Worm (Caenorhabditis elegans): ENCODE data around the gene tbcb-1.
A peak's percentile ranks its signal among the peaks of the same experiment; 100 is the strongest.

The tbcb-1 gene

DNA sequence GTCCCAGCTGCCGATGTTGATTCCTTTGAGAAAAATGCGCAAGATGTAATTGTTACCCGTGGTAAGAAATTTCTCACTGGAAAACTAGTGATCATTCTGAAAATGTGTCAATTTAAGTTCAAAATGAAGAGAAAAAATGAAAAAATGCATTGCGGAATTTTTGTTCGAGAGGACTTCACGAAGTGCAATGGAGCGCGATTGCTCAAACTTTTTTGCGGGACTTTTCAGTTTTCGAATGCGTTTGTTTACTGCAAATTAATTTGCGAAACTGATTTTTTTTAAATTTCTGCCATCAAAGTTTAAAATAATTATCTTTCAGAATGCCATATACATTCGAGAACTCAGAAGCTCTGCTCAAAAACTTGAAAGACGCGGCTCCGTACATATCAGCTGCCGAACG, 23.4 kb upstream of the tbcb-1 start, which contains the start of the genes nuaf-1 and bir-2 (continued):
- no peak for TF ChIP-seq attf-4 (tag; optimal IDR thresholded peaks at IDR 0.05)
- TF ChIP-seq dve-1 (tag; optimal IDR thresholded peaks at IDR 0.05; ENCODE audit: insufficient read depth), result peak; percentile 52
- no peak for TF ChIP-seq nhr-102 (tag; optimal IDR thresholded peaks at IDR 0.05)
- TF ChIP-seq zip-11 (GFP tag; IDR thresholded peaks at IDR 0.05), result no peak
- no peak for TF ChIP-seq nhr-28 (tag; optimal IDR thresholded peaks at IDR 0.05)
- TF ChIP-seq gei-8 (GFP tag; optimal IDR thresholded peaks at IDR 0.05), result no peak
- TF ChIP-seq aly-2 (tag; optimal IDR thresholded peaks at IDR 0.05), result no peak
- no peak for TF ChIP-seq nhr-111 (GFP tag; optimal IDR thresholded peaks at IDR 0.05)
- peak in 1 of 2 experiments; percentile 65 for TF ChIP-seq lsy-2 (tag; optimal IDR thresholded peaks at IDR 0.05)
- no peak for TF ChIP-seq madf-9 (GFP tag; conservative IDR thresholded peaks at IDR 0.05)
- TF ChIP-seq ceh-82 (tag; optimal IDR thresholded peaks at IDR 0.05), result no peak
- TF ChIP-seq hmg-1.1 (GFP tag; IDR thresholded peaks at IDR 0.05), result 0 out of 2 replicates have a peak, but pooled peaks have one; percentile 19
- TF ChIP-seq mdt-29 (GFP tag; IDR thresholded peaks at IDR 0.05), result no peak
- no peak for TF ChIP-seq egl-43 (GFP tag; IDR thresholded peaks at IDR 0.05)
- TF ChIP-seq daf-12 (tag; optimal IDR thresholded peaks at IDR 0.05), result no peak
- no peak for TF ChIP-seq nhr-76 (tag; optimal IDR thresholded peaks at IDR 0.05)
- no peak for TF ChIP-seq nhr-48 (tag; optimal IDR thresholded peaks at IDR 0.05)
- no peak for TF ChIP-seq pqm-1 (tag; optimal IDR thresholded peaks at IDR 0.05)
- no peak for TF ChIP-seq ctbp-1 (GFP tag; IDR thresholded peaks at IDR 0.05)
- no peak for TF ChIP-seq ztf-11 (tag; optimal IDR thresholded peaks at IDR 0.05)
- TF ChIP-seq zip-2 (tag; optimal IDR thresholded peaks at IDR 0.05), result no peak
- TF ChIP-seq mxl-3 (GFP tag; optimal IDR thresholded peaks at IDR 0.05), result no peak
- TF ChIP-seq ceh-20 (GFP tag; IDR thresholded peaks at IDR 0.05), result no peak
- TF ChIP-seq mes-2 (tag; optimal IDR thresholded peaks at IDR 0.05; ENCODE audit: poor library complexity, severe bottlenecking), result peak; percentile 82
- TF ChIP-seq Y48G9A.11 (GFP tag; IDR thresholded peaks at IDR 0.05), result no peak
- TF ChIP-seq hlh-11 (tag; optimal IDR thresholded peaks at IDR 0.05), result peak; percentile 39
- TF ChIP-seq daf-19 (GFP tag; conservative IDR thresholded peaks at IDR 0.05), result no peak
- no peak for TF ChIP-seq rbr-2 (tag; optimal IDR thresholded peaks at IDR 0.05)
- TF ChIP-seq egl-27 (tag; optimal IDR thresholded peaks at IDR 0.05), result no peak
- TF ChIP-seq nhr-77 (tag; optimal IDR thresholded peaks at IDR 0.05), result no peak
- TF ChIP-seq R02D3.7 (tag; optimal IDR thresholded peaks at IDR 0.05), result no peak
- no peak for TF ChIP-seq ces-1 (GFP tag; optimal IDR thresholded peaks at IDR 0.05)
- TF ChIP-seq ztf-7 (tag; optimal IDR thresholded peaks at IDR 0.05), result no peak
- TF ChIP-seq daf-16 (GFP tag; optimal IDR thresholded peaks at IDR 0.05), result no peak
- TF ChIP-seq daf-16 (tag; optimal IDR thresholded peaks at IDR 0.05), result peak; percentile 12
- no peak for TF ChIP-seq saeg-2 (GFP tag; IDR thresholded peaks at IDR 0.05)
- no peak for TF ChIP-seq nhr-10 (tag; optimal IDR thresholded peaks at IDR 0.05)
- no peak for TF ChIP-seq ZK546.5 (tag; optimal IDR thresholded peaks at IDR 0.05)
- no peak for TF ChIP-seq fos-1 (tag; optimal IDR thresholded peaks at IDR 0.05)
- TF ChIP-seq ceh-44 (GFP tag; IDR thresholded peaks at IDR 0.05), result no peak
- no peak for TF ChIP-seq tag-97 (GFP tag; IDR thresholded peaks at IDR 0.05)
- no peak for TF ChIP-seq nhr-237 (tag; optimal IDR thresholded peaks at IDR 0.05)
- TF ChIP-seq nhr-41 (GFP tag; IDR thresholded peaks at IDR 0.05), result no peak
- TF ChIP-seq nhr-42 (GFP tag; IDR thresholded peaks at IDR 0.05), result no peak
- no peak for TF ChIP-seq D1046.2 (GFP tag; IDR thresholded peaks at IDR 0.05)
- TF ChIP-seq spr-1 (tag; optimal IDR thresholded peaks at IDR 0.05), result no peak
- TF ChIP-seq php-3 (GFP tag; IDR thresholded peaks at IDR 0.05), result no peak
- TF ChIP-seq lin-38 (GFP tag; IDR thresholded peaks at IDR 0.05), result peak; percentile 95
- TF ChIP-seq dmd-8 (GFP tag; IDR thresholded peaks at IDR 0.05), result no peak
- no peak for TF ChIP-seq lin-13 (GFP tag; optimal IDR thresholded peaks at IDR 0.05)
- TF ChIP-seq arid-1 (GFP tag; conservative IDR thresholded peaks at IDR 0.05), result no peak
- no peak for TF ChIP-seq tra-1 (GFP tag; IDR thresholded peaks at IDR 0.05)
- no peak for TF ChIP-seq snpc-4 (tag; optimal IDR thresholded peaks at IDR 0.05)
- TF ChIP-seq Y75B8A.6 (GFP tag; IDR thresholded peaks at IDR 0.05), result no peak
